Worm (Caenorhabditis elegans) whole organism, L1 larva: ENCODE results near the gene mrck-1.

Source experiments
- C04F5.9 ChIP-seq: sonication (generic microtip); optimal IDR thresholded peaks from 2 replicates; lab custom pipeline; 2016; ENCODE audit warnings: missing genetic modification characterization, missing compliant biosample characterization
- C16A3.4 ChIP-seq: fragments of 150-350 bp; optimal IDR thresholded peaks from 2 replicates; lab custom pipeline; 2014; ENCODE audit warnings: missing biosample characterization, missing genetic modification characterization
- C34B4.2 ChIP-seq: sonication (generic microtip); optimal IDR thresholded peaks from 2 replicates; lab custom pipeline; 2017; ENCODE audit warnings: mild to moderate bottlenecking, missing genetic modification characterization, missing compliant biosample characterization
- alr-1 ChIP-seq: fragments of 200-800 bp; sonication (Bioruptor generic); optimal IDR thresholded peaks from 2 replicates; lab custom pipeline; 2018; ENCODE audit warnings: borderline replicate concordance, mild to moderate bottlenecking, missing genetic modification characterization, missing compliant biosample characterization
- ama-1 ChIP-seq: fragments of 150-350 bp; optimal IDR thresholded peaks from 2 replicates; lab custom pipeline; 2014
- blmp-1 ChIP-seq: fragments of 150-350 bp; optimal IDR thresholded peaks from 2 replicates; lab custom pipeline; 2014; ENCODE audit warnings: missing biosample characterization, missing genetic modification characterization
- ceh-63 ChIP-seq: fragments of 200-800 bp; sonication (Bioruptor generic); optimal IDR thresholded peaks from 2 replicates; lab custom pipeline; 2018; ENCODE audit warnings: mild to moderate bottlenecking, missing genetic modification characterization, missing compliant biosample characterization
- ceh-8 ChIP-seq: fragments of 200-800 bp; sonication (Bioruptor generic); optimal IDR thresholded peaks from 2 replicates; lab custom pipeline; 2018; ENCODE audit warnings: mild to moderate bottlenecking, missing genetic modification characterization, moderate library complexity, missing compliant biosample characterization
- ceh-90 ChIP-seq: sonication (generic microtip); optimal IDR thresholded peaks from 2 replicates; lab custom pipeline; 2016; ENCODE audit warnings: missing genetic modification characterization, missing compliant biosample characterization
- dsc-1 ChIP-seq: sonication (generic microtip); optimal IDR thresholded peaks from 2 replicates; lab custom pipeline; 2016; ENCODE audit warnings: mild to moderate bottlenecking, missing genetic modification characterization, missing compliant biosample characterization
- efl-3 ChIP-seq: fragments of 200-800 bp; sonication (Bioruptor generic); optimal IDR thresholded peaks from 2 replicates; lab custom pipeline; 2018; ENCODE audit warnings: mild to moderate bottlenecking, missing genetic modification characterization, missing compliant biosample characterization
- egl-13 ChIP-seq: sonication (generic microtip); optimal IDR thresholded peaks from 2 replicates; lab custom pipeline; 2016; ENCODE audit warnings: missing genotype, missing genetic modification reagents, missing genetic modification characterization, missing compliant biosample characterization
- egl-27 ChIP-seq, 2 experiments: fragments of 150-350 bp in 1 of 2; sonication (generic microtip); optimal IDR thresholded peaks; 3 replicates each; lab custom pipeline; 2017 to 2018; ENCODE audit warnings: missing biosample characterization in 2 of 2, missing genetic modification characterization in 2 of 2, missing genetic modification reagents in 2 of 2
- elt-3 ChIP-seq, 6 experiments: fragments of 150-350 bp in 1 of 6; sonication (generic microtip); optimal IDR thresholded peaks; 2 replicates each; lab custom pipeline; 2017 to 2018; ENCODE audit warnings: missing biosample characterization in 6 of 6, missing genetic modification characterization in 6 of 6, inconsistent platforms in 1 of 6
- fkh-8 ChIP-seq: sonication (generic microtip); optimal IDR thresholded peaks from 2 replicates; lab custom pipeline; 2016; ENCODE audit warnings: mild to moderate bottlenecking, missing genetic modification characterization, missing compliant biosample characterization
- grh-1 ChIP-seq: fragments of 200-800 bp; sonication (Bioruptor generic); IDR thresholded peaks from 2 replicates; pipeline ENCODE4 v1.3.6; 2022; ENCODE audit warnings: missing genetic modification reagents, missing genetic modification characterization, missing compliant biosample characterization
- hlh-17 ChIP-seq: fragments of 200-800 bp; sonication (Bioruptor generic); optimal IDR thresholded peaks from 2 replicates; lab custom pipeline; 2018; ENCODE audit warnings: missing genetic modification characterization, mild to moderate bottlenecking, missing compliant biosample characterization, moderate library complexity, borderline replicate concordance
- hlh-4 ChIP-seq: sonication (generic microtip); optimal IDR thresholded peaks from 2 replicates; lab custom pipeline; 2016; ENCODE audit warnings: mild to moderate bottlenecking, missing genetic modification characterization, missing compliant biosample characterization
- jun-1 ChIP-seq: fragments of 150-350 bp; optimal IDR thresholded peaks from 2 replicates; lab custom pipeline; 2014; ENCODE audit warnings: missing biosample characterization, missing genetic modification reagents, missing genetic modification characterization
- lin-15B ChIP-seq: fragments of 150-350 bp; sonication (generic microtip); optimal IDR thresholded peaks from 3 replicates; lab custom pipeline; 2014; ENCODE audit warnings: missing biosample characterization, missing genetic modification characterization
- lin-39 ChIP-seq: fragments of 150-350 bp; optimal IDR thresholded peaks from 2 replicates; lab custom pipeline; 2014; ENCODE audit warnings: missing biosample characterization, missing genetic modification reagents, missing genetic modification characterization
- lsy-2 ChIP-seq, 2 experiments: fragments of 150-350 bp; optimal IDR thresholded peaks; 2 replicates each; lab custom pipeline; 2014; ENCODE audit warnings: missing biosample characterization in 2 of 2, missing genetic modification characterization in 2 of 2
- mdl-1 ChIP-seq, 2 experiments: fragments of 150-350 bp; optimal IDR thresholded peaks; 2 replicates each; lab custom pipeline; 2014 to 2017; ENCODE audit warnings: missing biosample characterization in 2 of 2, missing genetic modification characterization in 2 of 2, inconsistent platforms in 1 of 2
- mef-2 ChIP-seq: fragments of 150-350 bp; optimal IDR thresholded peaks from 2 replicates; lab custom pipeline; 2014; ENCODE audit warnings: missing biosample characterization, missing genetic modification characterization
- mep-1 ChIP-seq: fragments of 150-350 bp; optimal IDR thresholded peaks from 2 replicates; lab custom pipeline; 2014; ENCODE audit warnings: missing biosample characterization, missing genetic modification characterization
- nhr-20 ChIP-seq: sonication (generic microtip); optimal IDR thresholded peaks from 2 replicates; lab custom pipeline; 2016; ENCODE audit warnings: mild to moderate bottlenecking, missing genetic modification characterization, missing compliant biosample characterization
- nhr-47 ChIP-seq: sonication (generic microtip); optimal IDR thresholded peaks from 2 replicates; lab custom pipeline; 2016; ENCODE audit warnings: mild to moderate bottlenecking, missing genetic modification characterization, moderate library complexity, missing compliant biosample characterization
- nhr-84 ChIP-seq: sonication (generic microtip); optimal IDR thresholded peaks from 2 replicates; lab custom pipeline; 2017; ENCODE audit warnings: missing biosample characterization, missing genetic modification characterization
- nhr-85 ChIP-seq: sonication (generic microtip); peaks from one replicate; lab custom pipeline; 2016; ENCODE audit warnings: missing genetic modification characterization, inconsistent platforms, missing compliant biosample characterization
- nhr-90 ChIP-seq: sonication (generic microtip); optimal IDR thresholded peaks from 2 replicates; lab custom pipeline; 2016; ENCODE audit warnings: mild to moderate bottlenecking, missing genetic modification characterization, missing compliant biosample characterization; ENCODE audit not compliant: poor library complexity
- pqm-1 ChIP-seq: sonication (generic microtip); optimal IDR thresholded peaks from 3 replicates; lab custom pipeline; 2017; ENCODE audit warnings: missing biosample characterization, missing genetic modification characterization
- rnt-1 ChIP-seq: sonication (generic microtip); optimal IDR thresholded peaks from 2 replicates; lab custom pipeline; 2016; ENCODE audit warnings: mild to moderate bottlenecking, missing genetic modification characterization, moderate library complexity, missing compliant biosample characterization
- skn-1 ChIP-seq: fragments of 150-350 bp; optimal IDR thresholded peaks from 2 replicates; lab custom pipeline; 2014; ENCODE audit warnings: missing biosample characterization, missing genetic modification characterization
- snpc-4 ChIP-seq: fragments of 150-350 bp; optimal IDR thresholded peaks from 2 replicates; lab custom pipeline; 2014; ENCODE audit warnings: missing biosample characterization, missing genetic modification characterization
- snu-23 ChIP-seq: sonication (generic microtip); optimal IDR thresholded peaks from 2 replicates; lab custom pipeline; 2016; ENCODE audit warnings: missing genetic modification characterization, missing compliant biosample characterization
- sup-37 ChIP-seq: fragments of 200-800 bp; sonication (Bioruptor generic); optimal IDR thresholded peaks from 2 replicates; lab custom pipeline; 2018; ENCODE audit warnings: mild to moderate bottlenecking, missing genetic modification characterization, missing compliant biosample characterization
- swsn-7 ChIP-seq: sonication (generic microtip); optimal IDR thresholded peaks from 2 replicates; lab custom pipeline; 2016; ENCODE audit warnings: missing genetic modification characterization, missing compliant biosample characterization
- tbx-2 ChIP-seq: sonication (generic microtip); optimal IDR thresholded peaks from 2 replicates; lab custom pipeline; 2016; ENCODE audit warnings: missing genetic modification characterization, missing compliant biosample characterization
- unc-130 ChIP-seq: fragments of 150-350 bp; optimal IDR thresholded peaks from 2 replicates; lab custom pipeline; 2017; ENCODE audit warnings: missing biosample characterization, missing genetic modification characterization, inconsistent platforms
- unc-30 ChIP-seq: sonication (generic microtip); optimal IDR thresholded peaks from 2 replicates; lab custom pipeline; 2017; ENCODE audit warnings: missing biosample characterization, missing genetic modification characterization
- unc-86 ChIP-seq: sonication (generic microtip); optimal IDR thresholded peaks from 2 replicates; lab custom pipeline; 2016; ENCODE audit warnings: missing genetic modification characterization, missing compliant biosample characterization
- unc-98 ChIP-seq: fragments of 200-800 bp; sonication (Bioruptor generic); IDR thresholded peaks from 2 replicates; pipeline ENCODE4 v1.3.6; 2022; ENCODE audit warnings: missing genetic modification characterization, missing compliant biosample characterization
- xbp-1 ChIP-seq: sonication (generic microtip); optimal IDR thresholded peaks from 2 replicates; lab custom pipeline; 2016; ENCODE audit warnings: missing genetic modification characterization, missing compliant biosample characterization
- ztf-11 ChIP-seq, 2 experiments: sonication (generic microtip); optimal IDR thresholded peaks; 2 replicates each; lab custom pipeline; 2016 to 2017; ENCODE audit warnings: missing genetic modification characterization in 2 of 2, missing biosample characterization in 1 of 2, missing compliant biosample characterization in 1 of 2
- ztf-4 ChIP-seq: fragments of 150-350 bp; optimal IDR thresholded peaks from 2 replicates; lab custom pipeline; 2014; ENCODE audit warnings: missing biosample characterization, missing genetic modification characterization

mrck-1 gene

DNA sequence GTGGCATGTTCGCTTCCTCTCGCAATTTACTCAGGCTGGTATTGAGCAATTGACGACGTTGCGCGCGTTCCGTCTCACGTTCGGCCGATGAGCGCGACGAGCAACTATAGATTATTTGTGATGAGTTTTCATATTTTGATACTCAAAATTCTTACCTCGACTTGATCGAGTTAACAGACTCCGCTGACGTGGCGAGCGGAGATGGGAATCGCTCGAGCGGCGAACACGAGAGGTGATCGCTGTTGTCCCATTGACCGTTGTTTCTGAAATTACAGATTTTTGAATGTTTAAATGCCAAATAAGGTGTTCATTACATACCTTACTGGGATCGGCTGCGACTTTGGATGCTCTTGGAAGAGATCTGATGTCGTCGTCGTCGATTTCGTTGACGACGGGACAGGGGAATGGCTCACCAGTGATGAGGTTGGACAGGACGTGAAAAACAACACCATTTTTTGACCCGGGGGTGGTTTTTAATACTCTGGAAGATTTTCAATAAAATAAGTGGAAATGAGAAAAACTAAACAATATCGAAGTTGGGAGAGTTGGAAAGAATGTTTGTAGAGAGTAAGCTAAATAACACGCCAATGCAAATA is 40.5 kb downstream of the mrck-1 start, which contains the start of gene W06H8.6 (continued):
- TF ChIP-seq dsc-1 (tag; lab: Kevin White, UChicago), result no peak
- no peak for TF ChIP-seq swsn-7
- TF ChIP-seq hlh-17 (GFP tag; lab: Kevin White, UChicago), result no peak
- no peak for TF ChIP-seq C16A3.4 (tag; lab: Kevin White, UChicago)
- TF ChIP-seq skn-1 (tag; lab: Kevin White, UChicago), result no peak
- no peak for TF ChIP-seq lin-39
- peak; percentile 39 for TF ChIP-seq nhr-90
- no peak for TF ChIP-seq jun-1
- TF ChIP-seq ceh-90 (tag; lab: Kevin White, UChicago), result no peak
- TF ChIP-seq alr-1 (tag; lab: Kevin White, UChicago), result no peak
- TF ChIP-seq mep-1 (tag; lab: Kevin White, UChicago), result no peak
- peak; percentile 37 for TF ChIP-seq ceh-63 (GFP tag; lab: Kevin White, UChicago)
- no peak for TF ChIP-seq egl-27 (tag; optimal IDR thresholded peaks at IDR 0.05; lab: Kevin White, UChicago)
- peak; percentile 6 for TF ChIP-seq rnt-1 (tag; lab: Kevin White, UChicago)
- TF ChIP-seq nhr-20 (tag; lab: Kevin White, UChicago), result no peak
- peak; percentile 30 for TF ChIP-seq grh-1 (GFP tag; lab: Robert Waterston, UW)
- no peak for TF ChIP-seq efl-3 (GFP tag; lab: Kevin White, UChicago)
- peak; percentile 62 for TF ChIP-seq nhr-85 (tag; lab: Kevin White, UChicago)
- no peak for TF ChIP-seq ztf-11 (tag; optimal IDR thresholded peaks at IDR 0.05; lab: Kevin White, UChicago)
- TF ChIP-seq ceh-8 (GFP tag; lab: Kevin White, UChicago), result peak; percentile 23
- no peak for TF ChIP-seq xbp-1
- TF ChIP-seq snpc-4 (tag; lab: Kevin White, UChicago), result no peak
- no peak for TF ChIP-seq C34B4.2 (tag; lab: Kevin White, UChicago)
- no peak for TF ChIP-seq egl-13 (tag; lab: Kevin White, UChicago)
- no peak for TF ChIP-seq pqm-1 (tag; lab: Kevin White, UChicago)
- TF ChIP-seq nhr-84 (tag; lab: Kevin White, UChicago), result no peak
- TF ChIP-seq fkh-8 (tag; lab: Kevin White, UChicago), result no peak
- no peak for TF ChIP-seq unc-30 (tag; lab: Kevin White, UChicago)
- no peak for TF ChIP-seq lin-15B (tag; lab: Kevin White, UChicago)
- no peak for TF ChIP-seq ztf-4 (tag; lab: Kevin White, UChicago)
- no peak for TF ChIP-seq tbx-2

DNA sequence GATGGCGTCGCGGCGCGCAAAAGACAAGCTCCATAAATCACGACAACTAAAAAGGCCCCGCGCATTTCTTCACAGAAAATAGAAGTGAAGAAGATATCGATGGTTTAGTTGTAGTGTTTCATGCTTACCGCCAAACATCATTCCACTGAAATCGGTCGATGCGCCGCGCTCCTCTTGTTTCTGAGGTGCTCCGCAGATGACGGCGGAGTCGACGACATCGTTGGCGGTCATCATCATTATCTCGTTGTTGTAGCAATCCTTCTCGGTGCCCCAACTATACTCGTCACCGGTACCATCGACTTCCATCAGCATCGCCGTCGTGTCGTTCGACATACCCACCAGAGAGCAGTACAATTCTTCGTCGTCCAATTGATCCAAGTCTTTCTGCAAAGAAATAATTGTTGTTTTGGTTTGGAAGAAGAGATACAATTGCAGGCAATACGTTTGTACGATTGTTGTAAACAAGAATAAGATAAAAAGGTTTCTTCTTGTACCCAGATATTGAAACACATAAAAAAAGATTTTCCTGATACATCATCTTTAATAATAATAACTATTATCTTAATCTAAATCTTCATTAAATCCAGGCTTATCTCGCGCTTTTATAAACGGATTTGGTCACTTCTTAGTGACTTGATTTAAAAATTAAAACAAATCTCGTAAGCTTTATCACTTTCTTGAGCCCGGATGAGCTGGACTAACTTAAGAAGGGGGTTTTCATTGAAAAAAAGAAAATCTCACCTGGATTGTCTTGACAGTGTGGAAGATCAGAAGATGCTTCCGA is 41.1 kb downstream of the mrck-1 start:
- TF ChIP-seq unc-130 (tag; lab: Kevin White, UChicago) (no peak), blmp-1 (peak; percentile 7), snu-23 (GFP tag; lab: Kevin White, UChicago) (no peak), ama-1 (peak; percentile 56), mdl-1 (tag; optimal IDR thresholded peaks at IDR 0.05; lab: Kevin White, UChicago) (no peak), lin-39 (peak; percentile 21), C04F5.9 (tag; lab: Kevin White, UChicago) (peak; percentile 2), alr-1 (tag; lab: Kevin White, UChicago) (no peak), rnt-1 (tag; lab: Kevin White, UChicago) (peak; percentile 30), unc-98 (no peak), nhr-85 (tag; lab: Kevin White, UChicago) (peak; percentile 83), skn-1 (tag; lab: Kevin White, UChicago) (no peak), lsy-2 (tag; optimal IDR thresholded peaks at IDR 0.05; lab: Kevin White, UChicago) (peak; percentile 23), elt-3 (tag; optimal IDR thresholded peaks at IDR 0.05; lab: Kevin White, UChicago) (no peak), unc-86 (tag; lab: Kevin White, UChicago) (no peak), hlh-4 (no peak), sup-37 (GFP tag; lab: Kevin White, UChicago) (peak; percentile 10), mef-2 (no peak), dsc-1 (tag; lab: Kevin White, UChicago) (peak; percentile 68), mep-1 (tag; lab: Kevin White, UChicago) (peak; percentile 25), nhr-47 (tag; lab: Kevin White, UChicago) (peak; percentile 26)
